Fruit fly (Drosophila melanogaster): ENCODE results near the gene IntS4.

DNA sequence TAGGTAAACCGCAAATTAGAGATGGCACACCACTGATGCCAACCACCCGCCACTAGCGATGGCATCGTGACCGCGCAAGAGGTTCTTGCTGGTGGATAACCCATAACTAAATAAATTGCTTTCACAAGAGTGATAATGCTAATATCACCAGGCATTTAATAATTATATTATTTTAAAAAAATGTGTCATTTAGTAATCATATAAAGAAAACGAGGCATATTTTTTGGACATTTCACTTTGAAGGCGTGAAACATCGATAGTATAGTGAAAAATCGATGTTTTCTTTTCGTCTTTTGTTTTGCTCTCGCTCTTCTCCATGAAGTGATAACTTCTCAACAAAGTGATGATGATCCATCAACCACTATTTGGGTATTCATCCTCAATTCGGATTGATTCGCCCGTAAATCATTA lies at the start of gene IntS4:
- TF ChIP-seq psq (optimal IDR thresholded peaks at IDR 0.05) = no peak
- no peak for TF ChIP-seq Dll (optimal IDR thresholded peaks at IDR 0.05)
- TF ChIP-seq EcR (GFP tag; optimal IDR thresholded peaks at IDR 0.05) = no peak
- no peak for TF ChIP-seq pan (optimal IDR thresholded peaks at IDR 0.05)
- TF ChIP-seq CG8478 (optimal IDR thresholded peaks at IDR 0.05) = no peak
